Fruit fly (Drosophila melanogaster): Measurements from ENCODE around the gene SMC3.
A peak's percentile ranks its signal among the peaks of the same experiment; 100 is the strongest.

SMC3 gene

DNA sequence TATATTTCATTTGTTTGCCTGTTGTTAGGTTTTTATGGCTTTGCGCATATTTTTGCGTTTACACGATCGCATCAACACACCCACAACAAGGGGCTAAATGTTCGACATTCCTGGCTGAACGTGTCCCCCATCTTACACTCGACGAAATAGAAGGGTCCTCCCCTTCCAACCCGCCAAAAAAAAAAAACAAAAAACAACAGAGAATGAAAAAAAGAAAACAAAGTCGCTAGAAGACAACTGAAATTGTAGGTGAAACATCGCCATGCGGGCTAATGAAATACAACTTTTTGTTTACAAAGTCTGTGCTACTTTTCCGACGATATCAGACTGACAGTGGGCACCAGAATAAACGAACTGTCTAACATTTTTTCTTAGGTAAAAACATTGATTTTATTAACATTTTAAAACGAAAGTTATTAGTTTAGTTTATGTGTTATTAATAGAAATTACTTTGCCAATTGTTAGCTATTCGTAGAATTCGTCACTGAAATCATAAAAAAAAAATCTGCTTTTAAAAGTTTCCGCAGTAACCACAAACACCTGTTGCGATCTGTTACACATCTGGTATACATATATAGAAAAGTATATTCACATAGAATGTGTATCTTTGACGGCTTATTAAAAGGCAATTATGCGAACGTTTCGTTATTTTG is 22.5 kb downstream of the SMC3 start:
- no peak for TF ChIP-seq net (GFP tag; optimal IDR thresholded peaks at IDR 0.05)
- no peak for TF ChIP-seq fd59A (GFP tag; optimal IDR thresholded peaks at IDR 0.05)
- peak; percentile 43; the same call in 1 of the 3 replicates for TF ChIP-seq CG8119 (GFP tag; IDR thresholded peaks at IDR 0.05)
- TF ChIP-seq pdm3 (GFP tag; optimal IDR thresholded peaks at IDR 0.05), result peak; percentile 12
- 0 out of 2 replicates have a peak, but pooled peaks have one; percentile 32 for TF ChIP-seq CG15336 (GFP tag; IDR thresholded peaks at IDR 0.05)
- TF ChIP-seq Eip78C (GFP tag), result peak; percentile 32
- peak; percentile 9 for TF ChIP-seq fkh (GFP tag; optimal IDR thresholded peaks at IDR 0.05)

DNA sequence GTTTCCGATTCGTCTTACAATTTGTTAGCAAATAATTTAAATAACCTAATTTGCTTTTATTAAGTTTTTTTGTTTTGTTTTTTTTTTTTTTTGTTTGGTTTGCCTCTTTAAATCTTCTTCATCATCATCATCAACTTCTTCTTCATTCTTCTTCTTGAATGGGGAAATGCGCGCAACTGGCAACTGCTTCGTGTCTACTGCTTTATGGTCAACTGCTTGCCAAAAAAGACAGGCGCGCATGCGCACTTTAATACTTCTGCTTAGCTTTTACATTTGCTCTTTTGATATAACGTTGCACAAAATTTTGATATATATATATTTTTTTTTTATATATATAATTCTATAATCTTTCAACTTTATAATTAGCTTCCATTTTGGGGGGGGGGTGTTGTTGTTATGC is 27.9 kb downstream of the SMC3 start:
- TF ChIP-seq Ets96B (tag; optimal IDR thresholded peaks at IDR 0.05) (no peak), dsx (GFP tag; optimal IDR thresholded peaks at IDR 0.05; ENCODE audit: poor library complexity, severe bottlenecking) (no peak), Eip93F (GFP tag; optimal IDR thresholded peaks at IDR 0.05) (no peak), vri (GFP tag; optimal IDR thresholded peaks at IDR 0.05) (no peak), Hr39 (GFP tag; optimal IDR thresholded peaks at IDR 0.05) (no peak), lz (GFP tag; optimal IDR thresholded peaks at IDR 0.05) (no peak), Sox15 (GFP tag; optimal IDR thresholded peaks at IDR 0.05) (no peak), salr (GFP tag; optimal IDR thresholded peaks at IDR 0.05) (no peak), CG6808 (GFP tag; optimal IDR thresholded peaks at IDR 0.05) (no peak), topi (GFP tag; optimal IDR thresholded peaks at IDR 0.05) (no peak), ss (GFP tag; optimal IDR thresholded peaks at IDR 0.05) (no peak), achi (GFP tag; optimal IDR thresholded peaks at IDR 0.05) (no peak), Hr38 (GFP tag; optimal IDR thresholded peaks at IDR 0.05) (no peak), CG6792 (GFP tag; optimal IDR thresholded peaks at IDR 0.05) (no peak), CG15336 (GFP tag; IDR thresholded peaks at IDR 0.05) (no peak), Ets21C (GFP tag; optimal IDR thresholded peaks at IDR 0.05) (no peak), CG11294 (GFP tag; IDR thresholded peaks at IDR 0.05) (no peak), CG6276 (GFP tag; optimal IDR thresholded peaks at IDR 0.05) (no peak)

dm6 chrX:16562259-16562658 is 31.0 kb downstream of the SMC3 start:
- TF ChIP-seq fkh (GFP tag; optimal IDR thresholded peaks at IDR 0.05), result no peak
- TF ChIP-seq Eip78C (GFP tag), result no peak
- no peak for TF ChIP-seq CG6276 (GFP tag; optimal IDR thresholded peaks at IDR 0.05)
- TF ChIP-seq Hr39 (GFP tag; optimal IDR thresholded peaks at IDR 0.05), result peak; percentile 36
- no peak for TF ChIP-seq Hr38 (GFP tag; optimal IDR thresholded peaks at IDR 0.05)

DNA sequence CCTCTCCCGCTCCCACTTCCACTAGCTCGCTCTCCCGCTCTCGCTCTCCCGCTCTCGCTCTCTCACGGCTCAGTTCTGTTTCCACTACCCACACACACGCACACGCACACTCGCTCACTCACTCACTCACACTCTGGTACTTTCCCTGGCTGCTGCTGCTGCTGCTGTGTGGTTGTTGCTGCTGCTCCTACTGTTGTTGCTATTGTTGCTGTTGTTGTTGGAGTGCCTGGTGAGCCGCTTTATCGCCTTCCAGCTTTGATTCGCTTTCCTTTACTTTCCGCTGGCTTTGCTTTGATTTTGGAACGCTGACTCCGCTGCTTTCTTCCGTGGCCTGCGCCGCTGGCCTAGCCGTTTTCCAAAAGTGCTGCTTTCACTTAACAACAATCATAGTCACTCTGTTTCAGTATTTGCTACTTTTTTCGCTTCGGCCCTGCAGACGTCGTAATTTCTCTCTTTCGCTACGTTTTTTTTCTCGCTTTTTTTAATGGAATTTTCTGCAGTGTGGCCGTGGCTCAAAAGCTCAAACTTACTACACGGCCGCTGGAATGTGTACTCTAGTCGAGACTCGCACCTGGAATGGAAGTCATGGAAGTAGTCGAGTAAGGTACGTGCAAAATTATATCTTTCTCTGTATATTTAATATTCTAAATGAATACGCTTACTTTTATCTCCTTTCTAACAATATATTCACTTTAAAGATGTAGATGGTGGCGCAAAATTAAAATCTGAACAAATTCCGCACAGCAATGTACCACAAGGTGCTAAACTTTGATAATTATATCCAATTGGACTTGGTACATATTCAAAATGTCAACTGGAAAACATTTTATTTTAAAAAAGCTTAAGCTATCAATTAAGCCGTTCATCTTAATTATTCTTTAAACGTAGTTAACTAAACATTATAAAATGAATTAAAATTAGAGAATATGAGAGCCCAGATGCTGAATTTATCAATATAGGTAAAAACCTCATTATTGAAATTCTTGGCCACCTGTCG is 33.4 kb downstream of the SMC3 start, which contains the start of gene Pp2B-14D:
TSS of gene Pp2B-14D (minus strand) at position 503 of the 997 bp plus-strand sequence.
- TF ChIP-seq CG10669 (GFP tag; optimal IDR thresholded peaks at IDR 0.05) (no peak), Sox102F (GFP tag; optimal IDR thresholded peaks at IDR 0.05) (peak; percentile 49), CG3919 (GFP tag; optimal IDR thresholded peaks at IDR 0.05) (peak; percentile 3), CG6854 (GFP tag; optimal IDR thresholded peaks at IDR 0.05) (peak; percentile 48), cyc (GFP tag; optimal IDR thresholded peaks at IDR 0.05) (peak; percentile 6), Eip93F (GFP tag; optimal IDR thresholded peaks at IDR 0.05) (no peak), ss (GFP tag; optimal IDR thresholded peaks at IDR 0.05) (peak; percentile 39 to 66), CG6808 (GFP tag; optimal IDR thresholded peaks at IDR 0.05) (peak; percentile 18), fkh (GFP tag; optimal IDR thresholded peaks at IDR 0.05) (peak; percentile 81), achi (GFP tag; optimal IDR thresholded peaks at IDR 0.05) (no peak), esn (GFP tag; optimal IDR thresholded peaks at IDR 0.05) (peak; percentile 34), svp (GFP tag) (peak; percentile 68), fd85E (GFP tag; optimal IDR thresholded peaks at IDR 0.05) (no peak), CG3032 (tag; optimal IDR thresholded peaks at IDR 0.05) (peak; percentile 20), Ets96B (tag; optimal IDR thresholded peaks at IDR 0.05) (peak; percentile 5), salr (GFP tag; optimal IDR thresholded peaks at IDR 0.05) (no peak), Eip78C (GFP tag) (peak; percentile 72), CG1621 (tag; optimal IDR thresholded peaks at IDR 0.05) (peak; percentile 69), CG6276 (GFP tag; optimal IDR thresholded peaks at IDR 0.05) (peak; percentile 33), OdsH (GFP tag; optimal IDR thresholded peaks at IDR 0.05) (no peak), CG4318 (GFP tag; optimal IDR thresholded peaks at IDR 0.05) (no peak), pdm3 (GFP tag; optimal IDR thresholded peaks at IDR 0.05) (no peak), CG9139 (GFP tag; optimal IDR thresholded peaks at IDR 0.05) (peak; percentile 43), CG6792 (GFP tag; optimal IDR thresholded peaks at IDR 0.05) (no peak), CG7368 (GFP tag; optimal IDR thresholded peaks at IDR 0.05) (no peak), eg (GFP tag; IDR thresholded peaks at IDR 0.05) (no peak; the same call in 1 of the 3 replicates), fd59A (GFP tag; optimal IDR thresholded peaks at IDR 0.05) (no peak), CG8119 (GFP tag; IDR thresholded peaks at IDR 0.05) (peak; percentile 40; the same call in 1 of the 3 replicates), Lpt (GFP tag; optimal IDR thresholded peaks at IDR 0.05) (no peak)

Data from whole organism, prepupa.